Fruit fly (Drosophila melanogaster) whole organism, embryonic: Measurements from ENCODE around the gene hang.

Experiments used
- Adf1 ChIP-seq: fragments of 200-800 bp; sonication (Bioruptor generic); IDR thresholded peaks from 2 replicates; pipeline ENCODE4 v1.3.6; 2022; ENCODE audit warnings: missing biosample characterization, missing genetic modification characterization
- Atf3 ChIP-seq: fragments of 200-800 bp; sonication (Bioruptor generic); optimal IDR thresholded peaks from 3 replicates; lab custom pipeline; 2016; ENCODE audit warnings: missing biosample characterization, missing genetic modification characterization
- Atf6 ChIP-seq: fragments of 200-800 bp; sonication (Bioruptor generic); IDR thresholded peaks from 2 replicates; pipeline ENCODE4 v1.3.6; 2022; ENCODE audit warnings: missing biosample characterization, missing genetic modification characterization
- B-H1 ChIP-seq: fragments of 200-800 bp; sonication (Bioruptor generic); IDR thresholded peaks from 3 replicates; pipeline ENCODE4 v1.3.6; 2022; ENCODE audit warnings: missing biosample characterization, missing genetic modification characterization
- CG10543 ChIP-seq: fragments of 200-800 bp; sonication (Bioruptor generic); optimal IDR thresholded peaks from 3 replicates; lab custom pipeline; 2017; ENCODE audit warnings: missing biosample characterization, mild to moderate bottlenecking, missing genetic modification characterization, moderate library complexity
- CG10565 ChIP-seq: fragments of 200-800 bp; sonication (Bioruptor generic); optimal IDR thresholded peaks from 3 replicates; lab custom pipeline; 2016; ENCODE audit warnings: missing biosample characterization, mild to moderate bottlenecking, missing genetic modification characterization
- CG11398 ChIP-seq: fragments of 200-800 bp; sonication (Bioruptor generic); optimal IDR thresholded peaks from 2 replicates; lab custom pipeline; 2016; ENCODE audit warnings: missing biosample characterization, missing genetic modification characterization
- CG11696 ChIP-seq: fragments of 200-800 bp; sonication (Bioruptor generic); IDR thresholded peaks from 2 replicates; pipeline ENCODE4 v1.3.6; 2022; ENCODE audit warnings: missing biosample characterization, missing genetic modification characterization
- CG12071 ChIP-seq: fragments of 200-800 bp; sonication (Bioruptor generic); optimal IDR thresholded peaks from 3 replicates; lab custom pipeline; 2018; ENCODE audit warnings: missing biosample characterization, mild to moderate bottlenecking, missing genetic modification characterization
- CG14860 ChIP-seq: fragments of 200-800 bp; sonication (Bioruptor generic); IDR thresholded peaks from 3 replicates; pipeline ENCODE4 v1.3.6; 2022; ENCODE audit warnings: missing biosample characterization, missing genetic modification characterization; ENCODE audit not compliant: partially characterized antibody
- CG16863 ChIP-seq: fragments of 200-800 bp; sonication (Bioruptor generic); optimal IDR thresholded peaks from 3 replicates; lab custom pipeline; 2016; ENCODE audit warnings: missing biosample characterization, missing genetic modification characterization
- CG32532 ChIP-seq: fragments of 200-800 bp; sonication (Bioruptor generic); IDR thresholded peaks from 2 replicates; pipeline ENCODE4 v1.3.6; 2022; ENCODE audit warnings: missing biosample characterization, missing genetic modification characterization
- CG4404 ChIP-seq: fragments of 200-800 bp; sonication (Bioruptor generic); IDR thresholded peaks from 2 replicates; pipeline ENCODE4 v1.3.6; 2022; ENCODE audit warnings: missing biosample characterization, missing genetic modification characterization
- CG4424 ChIP-seq: fragments of 200-800 bp; sonication (Bioruptor generic); optimal IDR thresholded peaks from 3 replicates; lab custom pipeline; 2016; ENCODE audit warnings: missing biosample characterization, missing genetic modification characterization
- CG5953 ChIP-seq: fragments of 200-800 bp; sonication (Bioruptor generic); IDR thresholded peaks from 2 replicates; pipeline ENCODE4 v1.3.6; 2022; ENCODE audit warnings: missing biosample characterization, missing genetic modification characterization
- CG8388 ChIP-seq: fragments of 200-800 bp; sonication (Bioruptor generic); optimal IDR thresholded peaks from 2 replicates; lab custom pipeline; 2019; ENCODE audit warnings: missing biosample characterization, mild to moderate bottlenecking, missing genetic modification characterization, moderate library complexity
- CG9437 ChIP-seq: fragments of 200-800 bp; sonication (Bioruptor generic); optimal IDR thresholded peaks from 2 replicates; lab custom pipeline; 2018; ENCODE audit warnings: missing biosample characterization, mild to moderate bottlenecking, missing genetic modification characterization
- CG9817 ChIP-seq: fragments of 200-800 bp; sonication (Bioruptor generic); optimal IDR thresholded peaks from 2 replicates; lab custom pipeline; 2018; ENCODE audit warnings: missing biosample characterization, mild to moderate bottlenecking, missing genetic modification characterization, moderate library complexity
- GATAe ChIP-seq: fragments of 200-800 bp; sonication (Bioruptor generic); conservative IDR thresholded peaks from 2 replicates; pipeline ENCODE4 v1.3.6; 2022; ENCODE audit warnings: missing biosample characterization, missing genetic modification characterization
- Gug ChIP-seq: fragments of 200-800 bp; sonication (Bioruptor generic); IDR thresholded peaks from 4 replicates; pipeline ENCODE4 v1.3.6; 2022; ENCODE audit warnings: missing biosample characterization, missing genetic modification characterization
- H2.0 ChIP-seq: fragments of 200-800 bp; sonication (Bioruptor generic); IDR thresholded peaks from 2 replicates; pipeline ENCODE4 v1.3.6; 2022; ENCODE audit warnings: missing biosample characterization, missing genetic modification characterization
- HHEX ChIP-seq: fragments of 200-800 bp; sonication (Bioruptor generic); optimal IDR thresholded peaks from 3 replicates; lab custom pipeline; 2017; ENCODE audit warnings: missing biosample characterization, mild to moderate bottlenecking, missing genetic modification characterization, missing genetic modification reagents
- HLHmδ ChIP-seq: fragments of 200-800 bp; sonication (Bioruptor generic); optimal IDR thresholded peaks from 2 replicates; lab custom pipeline; 2018; ENCODE audit warnings: missing biosample characterization, mild to moderate bottlenecking, missing genetic modification characterization, moderate library complexity
- HmgD ChIP-seq: fragments of 200-800 bp; sonication (Bioruptor generic); optimal IDR thresholded peaks from 3 replicates; lab custom pipeline; 2016; ENCODE audit warnings: missing biosample characterization, missing genetic modification characterization
- Hmr ChIP-seq: fragments of 200-800 bp; sonication (Bioruptor generic); optimal IDR thresholded peaks from 3 replicates; lab custom pipeline; 2017; ENCODE audit warnings: mild to moderate bottlenecking, missing biosample characterization, missing genetic modification reagents, missing genetic modification characterization
- Nf-YC ChIP-seq: fragments of 200-800 bp; optimal IDR thresholded peaks from 3 replicates; lab custom pipeline; 2019; ENCODE audit warnings: missing biosample characterization, mild to moderate bottlenecking, missing genetic modification characterization, moderate library complexity
- Opbp ChIP-seq: fragments of 200-800 bp; sonication (Bioruptor generic); IDR thresholded peaks from 3 replicates; pipeline ENCODE4 v1.3.6; 2022; ENCODE audit warnings: missing biosample characterization, missing genetic modification characterization; ENCODE audit not compliant: partially characterized antibody
- Sin3A ChIP-seq: fragments of >200 bp; optimal IDR thresholded peaks from 2 replicates; lab custom pipeline; 2018
- Six4 ChIP-seq: fragments of 200-800 bp; sonication (Bioruptor generic); optimal IDR thresholded peaks from 2 replicates; lab custom pipeline; 2016; ENCODE audit warnings: missing biosample characterization, missing genetic modification characterization
- Sox100B ChIP-seq: fragments of 200-800 bp; sonication (Bioruptor generic); optimal IDR thresholded peaks from 3 replicates; lab custom pipeline; 2018; ENCODE audit warnings: missing biosample characterization, mild to moderate bottlenecking, missing genetic modification characterization
- Ssrp ChIP-seq: fragments of 200-800 bp; sonication (Bioruptor generic); optimal IDR thresholded peaks from 2 replicates; lab custom pipeline; 2018; ENCODE audit warnings: missing biosample characterization, mild to moderate bottlenecking, missing genetic modification characterization, moderate library complexity
- Vsx1 ChIP-seq: fragments of 200-800 bp; sonication (Bioruptor generic); optimal IDR thresholded peaks from 2 replicates; lab custom pipeline; 2017; ENCODE audit warnings: missing biosample characterization, mild to moderate bottlenecking, missing genetic modification characterization, missing genetic modification reagents
- ab ChIP-seq: fragments of 200-800 bp; sonication (Bioruptor generic); optimal IDR thresholded peaks from 2 replicates; lab custom pipeline; 2016; ENCODE audit warnings: missing biosample characterization, missing genetic modification characterization
- al ChIP-seq: fragments of 200-800 bp; sonication (Bioruptor generic); IDR thresholded peaks from 2 replicates; pipeline ENCODE4 v1.3.6; 2022; ENCODE audit warnings: missing biosample characterization, missing genetic modification characterization
- az2 ChIP-seq: fragments of 200-800 bp; sonication (Bioruptor generic); optimal IDR thresholded peaks from 3 replicates; lab custom pipeline; 2016; ENCODE audit warnings: missing biosample characterization, missing genetic modification characterization
- bab2 ChIP-seq: fragments of 200-800 bp; sonication (Bioruptor generic); optimal IDR thresholded peaks from 2 replicates; lab custom pipeline; 2016; ENCODE audit warnings: missing biosample characterization, missing genetic modification characterization
- crc ChIP-seq: fragments of 200-800 bp; sonication (Bioruptor generic); optimal IDR thresholded peaks from 2 replicates; lab custom pipeline; 2016; ENCODE audit warnings: missing biosample characterization, missing genetic modification characterization
- crp ChIP-seq, 2 experiments: fragments of 200-800 bp; sonication (Bioruptor generic); optimal IDR thresholded peaks; 2 replicates in 1 of 2; 3 replicates in 1 of 2; lab custom pipeline; 2017; ENCODE audit warnings: missing biosample characterization in 2 of 2, missing genetic modification characterization in 2 of 2, mild to moderate bottlenecking in 1 of 2, moderate library complexity in 1 of 2
- disco-r ChIP-seq: fragments of 200-800 bp; sonication (Bioruptor generic); optimal IDR thresholded peaks from 2 replicates; lab custom pipeline; 2016; ENCODE audit warnings: missing biosample characterization, missing genetic modification characterization
- dmrt99B ChIP-seq: fragments of 200-800 bp; sonication (Bioruptor generic); optimal IDR thresholded peaks from 2 replicates; lab custom pipeline; 2018; ENCODE audit warnings: missing biosample characterization, mild to moderate bottlenecking, missing genetic modification characterization, moderate library complexity
- grn ChIP-seq: fragments of 200-800 bp; sonication (Bioruptor generic); optimal IDR thresholded peaks from 3 replicates; lab custom pipeline; 2017; ENCODE audit warnings: missing biosample characterization, missing genetic modification characterization
- hkb ChIP-seq, 2 experiments: fragments of 200-800 bp in 1 of 2; fragments of >200 bp in 1 of 2; sonication (Bioruptor generic) in 1 of 2; IDR thresholded peaks in 1 of 2; optimal IDR thresholded peaks in 1 of 2; 2 replicates each; pipeline versions ENCODE4 v1.3.6 to Lab custom; 2017 to 2022; ENCODE audit warnings: missing biosample characterization in 1 of 2, missing genetic modification characterization in 1 of 2
- kah ChIP-seq: fragments of 200-800 bp; sonication (Bioruptor generic); optimal IDR thresholded peaks from 2 replicates; lab custom pipeline; 2018; ENCODE audit warnings: missing biosample characterization, mild to moderate bottlenecking, missing genetic modification characterization
- knrl ChIP-seq: fragments of 200-800 bp; sonication (Bioruptor generic); IDR thresholded peaks from 3 replicates; pipeline ENCODE4 v1.3.6; 2022; ENCODE audit warnings: missing biosample characterization, missing genetic modification characterization; ENCODE audit not compliant: partially characterized antibody
- peb ChIP-seq: fragments of 200-800 bp; sonication (Bioruptor generic); IDR thresholded peaks from 2 replicates; pipeline ENCODE4 v1.3.6; 2022; ENCODE audit warnings: missing biosample characterization, missing genetic modification characterization
- pfk ChIP-seq: fragments of 200-800 bp; sonication (Bioruptor generic); optimal IDR thresholded peaks from 2 replicates; lab custom pipeline; 2018; ENCODE audit warnings: missing biosample characterization, mild to moderate bottlenecking, missing genetic modification characterization, moderate library complexity
- stwl ChIP-seq: fragments of 200-800 bp; sonication (Bioruptor generic); optimal IDR thresholded peaks from 3 replicates; lab custom pipeline; 2018; ENCODE audit warnings: missing biosample characterization, mild to moderate bottlenecking, missing genetic modification characterization, moderate library complexity
- trh ChIP-seq: fragments of 200-800 bp; sonication (Bioruptor generic); optimal IDR thresholded peaks from 2 replicates; lab custom pipeline; 2016; ENCODE audit warnings: missing biosample characterization, missing genetic modification characterization
- twi ChIP-seq: fragments of 200-800 bp; optimal IDR thresholded peaks from 2 replicates; lab custom pipeline; 2019; ENCODE audit warnings: missing biosample characterization, mild to moderate bottlenecking, missing genetic modification characterization, moderate library complexity
- yki ChIP-seq: fragments of >200 bp; optimal IDR thresholded peaks from 3 replicates; lab custom pipeline; 2018
- zen2 ChIP-seq: fragments of 200-800 bp; sonication (Bioruptor generic); IDR thresholded peaks from 3 replicates; pipeline ENCODE4 v1.3.6; 2022; ENCODE audit warnings: missing biosample characterization, missing genetic modification characterization; ENCODE audit not compliant: partially characterized antibody

hang gene

DNA sequence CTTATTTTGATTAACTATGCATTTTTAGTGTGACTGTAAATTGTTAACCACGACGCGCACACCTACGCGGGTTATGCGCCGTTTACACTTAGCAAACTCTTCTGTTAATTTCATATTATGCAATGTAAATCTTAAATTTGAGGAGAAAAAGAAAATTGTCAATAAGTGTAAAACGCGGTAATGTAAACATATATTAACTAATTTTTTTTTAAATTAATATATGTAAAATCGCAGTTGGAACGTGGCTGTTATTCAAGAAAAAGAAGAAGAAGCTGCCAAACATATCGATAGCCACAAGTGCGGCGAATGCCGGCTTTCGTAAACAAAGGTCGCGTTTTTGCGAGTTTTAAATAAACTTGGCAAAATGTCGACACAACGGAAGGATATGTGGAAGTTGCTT, 31.2 kb upstream of the hang start, which contains the start of the genes TH1 and mei-41 (continued):
- no peak for TF ChIP-seq grn (GFP tag; lab: Kevin White, UChicago)
- no peak for TF ChIP-seq zen2 (GFP tag; lab: Robert Waterston, UW)
- TF ChIP-seq crc (GFP tag; lab: Kevin White, UChicago), result no peak
- TF ChIP-seq GATAe (GFP tag; lab: Robert Waterston, UW), result peak; percentile 79
- no peak for TF ChIP-seq HLHmδ (GFP tag; lab: Kevin White, UChicago)
- peak; percentile 70 for TF ChIP-seq Adf1
- TF ChIP-seq yki (lab: Kevin White, UChicago), result no peak
- TF ChIP-seq CG10543 (GFP tag; lab: Kevin White, UChicago), result no peak
- no peak for TF ChIP-seq CG10565 (GFP tag; lab: Kevin White, UChicago)
- peak; percentile 93 for TF ChIP-seq Gug (GFP tag; lab: Robert Waterston, UW)
- TF ChIP-seq Sin3A (lab: Kevin White, UChicago), result peak; percentile 64
- TF ChIP-seq disco-r (GFP tag; lab: Kevin White, UChicago), result no peak
- no peak for TF ChIP-seq HmgD (GFP tag; lab: Kevin White, UChicago)
- no peak for TF ChIP-seq Atf3 (GFP tag; lab: Kevin White, UChicago)
- peak; percentile 60 for TF ChIP-seq bab2 (GFP tag; lab: Kevin White, UChicago)
- TF ChIP-seq CG11696 (GFP tag; lab: Robert Waterston, UW), result peak; percentile 84
- TF ChIP-seq pfk (GFP tag; lab: Kevin White, UChicago), result peak; percentile 46
- TF ChIP-seq Ssrp (tag; lab: Kevin White, UChicago), result peak; percentile 93
- TF ChIP-seq Vsx1 (GFP tag; lab: Kevin White, UChicago), result no peak
- TF ChIP-seq az2 (GFP tag; lab: Kevin White, UChicago), result peak; percentile 84
- peak; percentile 88 for TF ChIP-seq CG5953 (GFP tag; lab: Robert Waterston, UW)
- TF ChIP-seq peb (GFP tag; lab: Robert Waterston, UW), result peak; percentile 94
- TF ChIP-seq ab, result no peak
- TF ChIP-seq CG14860 (GFP tag; lab: Robert Waterston, UW), result 0 out of 3 replicates have a peak, but pooled peaks have one; percentile 21
- TF ChIP-seq CG11398 (GFP tag; lab: Kevin White, UChicago), result no peak
- TF ChIP-seq CG9817, result peak; percentile 93
- TF ChIP-seq stwl (tag; lab: Kevin White, UChicago), result peak; percentile 74
- TF ChIP-seq Hmr (GFP tag; lab: Kevin White, UChicago), result no peak
- TF ChIP-seq dmrt99B (tag; lab: Kevin White, UChicago), result peak; percentile 93
- no peak for TF ChIP-seq CG12071 (GFP tag; lab: Kevin White, UChicago)
- TF ChIP-seq Opbp, result no peak
- TF ChIP-seq CG32532, result peak; percentile 96
- no peak for TF ChIP-seq Nf-YC (tag; lab: Kevin White, UChicago)
- TF ChIP-seq B-H1 (GFP tag; lab: Robert Waterston, UW), result peak; percentile 93
- peak; percentile 87 for TF ChIP-seq twi (tag; lab: Kevin White, UChicago)
- peak; percentile 40 for TF ChIP-seq CG16863
- peak; percentile 94 for TF ChIP-seq H2.0
- TF ChIP-seq CG4424 (GFP tag; lab: Kevin White, UChicago), result peak; percentile 76
- TF ChIP-seq Atf6, result peak; percentile 93
- peak; percentile 84 for TF ChIP-seq CG8388 (GFP tag; lab: Kevin White, UChicago)
- peak; percentile 95 for TF ChIP-seq al
- TF ChIP-seq HHEX (GFP tag; lab: Kevin White, UChicago), result peak; percentile 72
- peak; percentile 72 for TF ChIP-seq trh (GFP tag; lab: Kevin White, UChicago)
- peak; percentile 58 for TF ChIP-seq kah (GFP tag; lab: Kevin White, UChicago)
- TF ChIP-seq CG9437 (GFP tag; lab: Kevin White, UChicago), result peak; percentile 80
- TF ChIP-seq knrl (GFP tag; lab: Robert Waterston, UW), result peak; percentile 70
- peak; percentile 63 for TF ChIP-seq Six4 (GFP tag; lab: Kevin White, UChicago)
- peak; percentile 95 for TF ChIP-seq CG4404
- peak in 1 of 2 experiments; percentile 45 for TF ChIP-seq crp (GFP tag; optimal IDR thresholded peaks at IDR 0.05; lab: Kevin White, UChicago)
- no peak for TF ChIP-seq Sox100B (GFP tag; lab: Kevin White, UChicago)
- no peak for TF ChIP-seq hkb (optimal IDR thresholded peaks at IDR 0.05; lab: Kevin White, UChicago)
- peak; percentile 94 for TF ChIP-seq hkb (GFP tag; IDR thresholded peaks at IDR 0.05; lab: Robert Waterston, UW)
